Worm (Caenorhabditis elegans): ENCODE data around the gene mrps-9.
A peak's percentile ranks its signal among the peaks of the same experiment; 100 is the strongest.

mrps-9 gene

ce11 chrIII:8250007-8250683 lies 15.7 kb upstream of the mrps-9 start, which contains the start of gene knl-1 (continued):
- TF ChIP-seq nhr-80 (tag; optimal IDR thresholded peaks at IDR 0.05) (peak; percentile 39), tbp1 (GFP tag; optimal IDR thresholded peaks at IDR 0.05) (peak; percentile 25), dox-1 (GFP tag; IDR thresholded peaks at IDR 0.05) (peak; percentile 74), F23B12.7 (tag; optimal IDR thresholded peaks at IDR 0.05; ENCODE audit: insufficient read depth) (peak; percentile 80), ceh-100 (GFP tag; IDR thresholded peaks at IDR 0.05) (peak; percentile 95), aptf-2 (GFP tag; conservative IDR thresholded peaks at IDR 0.05) (0 out of 2 replicates have a peak, but pooled peaks have one; percentile 51), unc-130 (GFP tag; optimal IDR thresholded peaks at IDR 0.05) (peak; percentile 68), madf-8 (GFP tag; conservative IDR thresholded peaks at IDR 0.05) (peak; percentile 51; the same call in 1 of the 2 replicates), snpc-3.4 (tag; optimal IDR thresholded peaks at IDR 0.05) (peak; percentile 28), egrh-3 (GFP tag; IDR thresholded peaks at IDR 0.05) (0 out of 2 replicates have a peak, but pooled peaks have one; percentile 49), akir-1 (GFP tag; optimal IDR thresholded peaks at IDR 0.05) (no peak), attf-5 (GFP tag; optimal IDR thresholded peaks at IDR 0.05) (peak; percentile 59), lsy-27 (tag; optimal IDR thresholded peaks at IDR 0.05; ENCODE audit: borderline replicate concordance, insufficient read depth) (no peak), madf-10 (tag; optimal IDR thresholded peaks at IDR 0.05) (peak; percentile 4), Y79H2A.3 (GFP tag; conservative IDR thresholded peaks at IDR 0.05) (peak; percentile 31; the same call in 1 of the 2 replicates), ceh-91 (GFP tag; IDR thresholded peaks at IDR 0.05) (peak; percentile 75), lsl-1 (GFP tag; optimal IDR thresholded peaks at IDR 0.05) (peak; percentile 75), D2030.7 (GFP tag; IDR thresholded peaks at IDR 0.05) (peak; percentile 74)

ce11 chrIII:8254938-8255337 lies 10.9 kb upstream of the mrps-9 start, which contains the start of gene F09G8.5:
Gene F09G8.5, plus strand, starts transcription at chrIII:8254975.
- no peak for TF ChIP-seq pha-4 (tag; optimal IDR thresholded peaks at IDR 0.05)

- TF ChIP-seq ccch-3 (GFP tag; optimal IDR thresholded peaks at IDR 0.05), result no peak
- no peak for TF ChIP-seq pha-4 (tag; optimal IDR thresholded peaks at IDR 0.05)
- no peak for TF ChIP-seq F39B2.1 (GFP tag; IDR thresholded peaks at IDR 0.05)
- no peak for TF ChIP-seq dpl-1 (GFP tag; optimal IDR thresholded peaks at IDR 0.05)
- TF ChIP-seq ceh-40 (GFP tag; IDR thresholded peaks at IDR 0.05), result no peak
- no peak for TF ChIP-seq egrh-3 (GFP tag; IDR thresholded peaks at IDR 0.05)
- no peak for TF ChIP-seq F55B11.4 (tag; optimal IDR thresholded peaks at IDR 0.05; ENCODE audit: borderline replicate concordance, insufficient read depth)
- TF ChIP-seq nfyb-1 (GFP tag; IDR thresholded peaks at IDR 0.05), result no peak
- TF ChIP-seq athp-1 (tag; optimal IDR thresholded peaks at IDR 0.05), result no peak
- TF ChIP-seq let-526 (GFP tag; IDR thresholded peaks at IDR 0.05), result no peak
- no peak for TF ChIP-seq ama-1 (optimal IDR thresholded peaks at IDR 0.05)
- TF ChIP-seq ama-1 (GFP tag; optimal IDR thresholded peaks at IDR 0.05), result no peak
- TF ChIP-seq egl-44 (GFP tag; IDR thresholded peaks at IDR 0.05), result no peak
- TF ChIP-seq chd-7 (tag; optimal IDR thresholded peaks at IDR 0.05), result no peak
- TF ChIP-seq nhr-90 (tag; optimal IDR thresholded peaks at IDR 0.05), result no peak
- no peak for TF ChIP-seq tlf-1 (GFP tag; optimal IDR thresholded peaks at IDR 0.05)
- TF ChIP-seq die-1 (tag; optimal IDR thresholded peaks at IDR 0.05), result no peak
- TF ChIP-seq ceh-79 (tag; optimal IDR thresholded peaks at IDR 0.05), result no peak
Measured at ce11 chrIII:8258045-8258444, 7.8 kb upstream of the mrps-9 start, which contains the start of gene ncr-2. Gene ncr-2, plus strand, starts transcription at chrIII:8258345.
